Fruit fly (Drosophila melanogaster) whole organism, embryonic: ENCODE results near the gene CG42674.

Experiments
- Adf1 ChIP-seq: fragments of 200-800 bp; sonication (Bioruptor generic); IDR thresholded peaks from 2 replicates; pipeline ENCODE4 v1.3.6; 2022; ENCODE audit warnings: missing biosample characterization, missing genetic modification characterization
- Antp ChIP-seq: fragments of 200-800 bp; sonication (Bioruptor generic); optimal IDR thresholded peaks from 3 replicates; lab custom pipeline; 2016; ENCODE audit warnings: missing biosample characterization, missing genetic modification characterization
- Bteb2 ChIP-seq: fragments of 200-800 bp; sonication (Bioruptor generic); optimal IDR thresholded peaks from 2 replicates; lab custom pipeline; 2016; ENCODE audit warnings: missing biosample characterization, missing genetic modification characterization
- CG10209 ChIP-seq: fragments of 200-800 bp; sonication (Bioruptor generic); optimal IDR thresholded peaks from 3 replicates; lab custom pipeline; 2017; ENCODE audit warnings: missing biosample characterization, mild to moderate bottlenecking, missing genetic modification characterization, missing genetic modification reagents
- CG10267 ChIP-seq: fragments of 200-800 bp; sonication (Bioruptor generic); optimal IDR thresholded peaks from 2 replicates; lab custom pipeline; 2018; ENCODE audit warnings: missing biosample characterization, mild to moderate bottlenecking, missing genetic modification characterization, moderate library complexity
- CG10565 ChIP-seq: fragments of 200-800 bp; sonication (Bioruptor generic); optimal IDR thresholded peaks from 3 replicates; lab custom pipeline; 2016; ENCODE audit warnings: missing biosample characterization, mild to moderate bottlenecking, missing genetic modification characterization
- CG12104 ChIP-seq: fragments of 200-800 bp; sonication (Bioruptor generic); optimal IDR thresholded peaks from 3 replicates; lab custom pipeline; 2016; ENCODE audit warnings: missing biosample characterization, missing genetic modification characterization
- CG16779 ChIP-seq: fragments of 200-800 bp; sonication (Bioruptor generic); IDR thresholded peaks from 2 replicates; pipeline ENCODE4 v1.3.6; 2022; ENCODE audit warnings: missing biosample characterization, missing genetic modification characterization
- CG16813 ChIP-seq: fragments of 200-800 bp; sonication (Bioruptor generic); IDR thresholded peaks from 3 replicates; pipeline ENCODE4 v1.3.6; 2022; ENCODE audit warnings: missing biosample characterization, missing genetic modification characterization; ENCODE audit not compliant: partially characterized antibody
- CG17361 ChIP-seq: fragments of 200-800 bp; sonication (Bioruptor generic); IDR thresholded peaks from 3 replicates; pipeline ENCODE4 v1.3.6; 2022; ENCODE audit warnings: missing biosample characterization, missing genetic modification characterization
- CG17912 ChIP-seq: fragments of 200-800 bp; sonication (Bioruptor generic); optimal IDR thresholded peaks from 2 replicates; lab custom pipeline; 2018; ENCODE audit warnings: missing biosample characterization, mild to moderate bottlenecking, missing genetic modification characterization
- CG18599 ChIP-seq: fragments of 200-800 bp; sonication (Bioruptor generic); optimal IDR thresholded peaks from 3 replicates; lab custom pipeline; 2017; ENCODE audit warnings: missing biosample characterization, missing genetic modification characterization, mild to moderate bottlenecking, moderate library complexity, missing genetic modification reagents
- CG33557 ChIP-seq: fragments of 200-800 bp; sonication (Bioruptor generic); optimal IDR thresholded peaks from 2 replicates; lab custom pipeline; 2019; ENCODE audit warnings: missing biosample characterization, mild to moderate bottlenecking, missing genetic modification characterization, moderate library complexity
- CG34224 ChIP-seq: fragments of 200-800 bp; sonication (Bioruptor generic); IDR thresholded peaks from 3 replicates; pipeline ENCODE4 v1.3.6; 2022; ENCODE audit warnings: missing biosample characterization, missing genetic modification characterization; ENCODE audit not compliant: partially characterized antibody
- CG5953 ChIP-seq: fragments of 200-800 bp; sonication (Bioruptor generic); IDR thresholded peaks from 2 replicates; pipeline ENCODE4 v1.3.6; 2022; ENCODE audit warnings: missing biosample characterization, missing genetic modification characterization
- CG6254 ChIP-seq: fragments of 200-800 bp; sonication (Bioruptor generic); optimal IDR thresholded peaks from 3 replicates; lab custom pipeline; 2017; ENCODE audit warnings: mild to moderate bottlenecking, missing biosample characterization, missing genetic modification reagents, missing genetic modification characterization
- CG6813 ChIP-seq: fragments of 200-800 bp; sonication (Bioruptor generic); optimal IDR thresholded peaks from 2 replicates; lab custom pipeline; 2017; ENCODE audit warnings: missing biosample characterization, missing genetic modification characterization, mild to moderate bottlenecking, moderate library complexity, missing genetic modification reagents
- CG7271 ChIP-seq: fragments of 200-800 bp; sonication (Bioruptor generic); optimal IDR thresholded peaks from 2 replicates; lab custom pipeline; 2018; ENCODE audit warnings: missing biosample characterization, mild to moderate bottlenecking, missing genetic modification characterization, moderate library complexity
- CG7745 ChIP-seq: fragments of 200-800 bp; sonication (Bioruptor generic); optimal IDR thresholded peaks from 2 replicates; lab custom pipeline; 2018; ENCODE audit warnings: missing biosample characterization, mild to moderate bottlenecking, missing genetic modification characterization, moderate library complexity
- CG7963 ChIP-seq: fragments of 200-800 bp; sonication (Bioruptor generic); IDR thresholded peaks from 3 replicates; pipeline ENCODE4 v1.3.6; 2022; ENCODE audit warnings: missing biosample characterization, missing genetic modification characterization; ENCODE audit not compliant: partially characterized antibody
- Dbx ChIP-seq: fragments of 200-800 bp; sonication (Bioruptor generic); IDR thresholded peaks from 3 replicates; pipeline ENCODE4 v1.3.6; 2022; ENCODE audit warnings: missing biosample characterization, missing genetic modification characterization
- Drgx ChIP-seq: fragments of 200-800 bp; sonication (Bioruptor generic); IDR thresholded peaks from 2 replicates; pipeline ENCODE4 v1.3.6; 2022; ENCODE audit warnings: missing biosample characterization, missing genetic modification characterization
- Elba2 ChIP-seq: fragments of 200-800 bp; sonication (Bioruptor generic); optimal IDR thresholded peaks from 3 replicates; lab custom pipeline; 2016; ENCODE audit warnings: missing biosample characterization, missing genetic modification characterization
- Fer2 ChIP-seq: fragments of 200-800 bp; sonication (Bioruptor generic); optimal IDR thresholded peaks from 2 replicates; lab custom pipeline; 2018; ENCODE audit warnings: missing biosample characterization, mild to moderate bottlenecking, missing genetic modification characterization, moderate library complexity
- HHEX ChIP-seq: fragments of 200-800 bp; sonication (Bioruptor generic); optimal IDR thresholded peaks from 3 replicates; lab custom pipeline; 2017; ENCODE audit warnings: missing biosample characterization, mild to moderate bottlenecking, missing genetic modification characterization, missing genetic modification reagents
- Hsf ChIP-seq: fragments of 200-800 bp; sonication (Bioruptor generic); optimal IDR thresholded peaks from 3 replicates; lab custom pipeline; 2016; ENCODE audit warnings: missing biosample characterization, missing genetic modification characterization
- MESR4 ChIP-seq: fragments of 200-800 bp; sonication (Bioruptor generic); optimal IDR thresholded peaks from 2 replicates; lab custom pipeline; 2018; ENCODE audit warnings: missing biosample characterization, mild to moderate bottlenecking, missing genetic modification characterization, moderate library complexity
- Mes4 ChIP-seq: fragments of 200-800 bp; sonication (Bioruptor generic); optimal IDR thresholded peaks from 2 replicates; lab custom pipeline; 2016; ENCODE audit warnings: missing biosample characterization, missing genetic modification characterization
- NFAT ChIP-seq: fragments of 200-800 bp; sonication (Bioruptor generic); IDR thresholded peaks from 2 replicates; pipeline ENCODE4 v1.3.6; 2022; ENCODE audit warnings: missing biosample characterization, missing genetic modification characterization
- Scr ChIP-seq: fragments of 200-800 bp; sonication (Bioruptor generic); IDR thresholded peaks from 2 replicates; pipeline ENCODE4 v1.3.6; 2022; ENCODE audit warnings: missing biosample characterization, missing genetic modification characterization; ENCODE audit not compliant: partially characterized antibody
- Six4 ChIP-seq: fragments of 200-800 bp; sonication (Bioruptor generic); optimal IDR thresholded peaks from 2 replicates; lab custom pipeline; 2016; ENCODE audit warnings: missing biosample characterization, missing genetic modification characterization
- Stat92E ChIP-seq, 3 experiments: fragments of >200 bp in 2 of 3; fragments of 200-800 bp in 1 of 3; sonication (Bioruptor generic) in 1 of 3; optimal IDR thresholded peaks; 2 replicates each; lab custom pipeline; 2017 to 2019; ENCODE audit warnings: missing biosample characterization in 3 of 3, missing genetic modification characterization in 3 of 3, mild to moderate bottlenecking in 1 of 3, moderate library complexity in 1 of 3
- Vsx1 ChIP-seq: fragments of 200-800 bp; sonication (Bioruptor generic); optimal IDR thresholded peaks from 2 replicates; lab custom pipeline; 2017; ENCODE audit warnings: missing biosample characterization, mild to moderate bottlenecking, missing genetic modification characterization, missing genetic modification reagents
- al ChIP-seq: fragments of 200-800 bp; sonication (Bioruptor generic); IDR thresholded peaks from 2 replicates; pipeline ENCODE4 v1.3.6; 2022; ENCODE audit warnings: missing biosample characterization, missing genetic modification characterization
- az2 ChIP-seq: fragments of 200-800 bp; sonication (Bioruptor generic); optimal IDR thresholded peaks from 3 replicates; lab custom pipeline; 2016; ENCODE audit warnings: missing biosample characterization, missing genetic modification characterization
- disco-r ChIP-seq: fragments of 200-800 bp; sonication (Bioruptor generic); optimal IDR thresholded peaks from 2 replicates; lab custom pipeline; 2016; ENCODE audit warnings: missing biosample characterization, missing genetic modification characterization
- eve ChIP-seq, 2 experiments: fragments of >200 bp; optimal IDR thresholded peaks; 2 replicates each; lab custom pipeline; 2017; ENCODE audit warnings: missing biosample characterization in 2 of 2, missing genetic modification characterization in 2 of 2
- ewg ChIP-seq: fragments of 200-800 bp; sonication (Bioruptor generic); optimal IDR thresholded peaks from 3 replicates; lab custom pipeline; 2017; ENCODE audit warnings: mild to moderate bottlenecking, missing biosample characterization, missing genetic modification reagents, missing genetic modification characterization
- gce ChIP-seq: fragments of 200-800 bp; sonication (Bioruptor generic); IDR thresholded peaks from 3 replicates; pipeline ENCODE4 v1.3.6; 2022; ENCODE audit warnings: missing biosample characterization, missing genetic modification characterization
- gcm2 ChIP-seq: fragments of 200-800 bp; sonication (Bioruptor generic); optimal IDR thresholded peaks from 2 replicates; lab custom pipeline; 2016; ENCODE audit warnings: missing biosample characterization, missing genetic modification characterization
- gfzf ChIP-seq: fragments of 200-800 bp; sonication (Bioruptor generic); optimal IDR thresholded peaks from 2 replicates; lab custom pipeline; 2016; ENCODE audit warnings: missing biosample characterization, mild to moderate bottlenecking, missing genetic modification characterization, moderate library complexity
- knrl ChIP-seq: fragments of 200-800 bp; sonication (Bioruptor generic); IDR thresholded peaks from 3 replicates; pipeline ENCODE4 v1.3.6; 2022; ENCODE audit warnings: missing biosample characterization, missing genetic modification characterization; ENCODE audit not compliant: partially characterized antibody
- pzg ChIP-seq: fragments of 200-800 bp; sonication (Bioruptor generic); optimal IDR thresholded peaks from 3 replicates; lab custom pipeline; 2018; ENCODE audit warnings: missing biosample characterization, mild to moderate bottlenecking, missing genetic modification characterization, moderate library complexity
- ranshi ChIP-seq: fragments of 200-800 bp; sonication (Bioruptor generic); IDR thresholded peaks from 2 replicates; pipeline ENCODE4 v1.3.6; 2022; ENCODE audit warnings: missing biosample characterization, missing genetic modification characterization
- seq ChIP-seq: fragments of 200-800 bp; sonication (Bioruptor generic); IDR thresholded peaks from 2 replicates; pipeline ENCODE4 v1.3.6; 2022; ENCODE audit warnings: missing biosample characterization, missing genetic modification characterization
- sima ChIP-seq: fragments of 200-800 bp; sonication (Bioruptor generic); optimal IDR thresholded peaks from 2 replicates; lab custom pipeline; 2016; ENCODE audit warnings: missing biosample characterization, missing genetic modification characterization
- slp2 ChIP-seq: fragments of 200-800 bp; sonication (Bioruptor generic); optimal IDR thresholded peaks from 2 replicates; lab custom pipeline; 2016; ENCODE audit warnings: missing biosample characterization, missing genetic modification characterization
- stc ChIP-seq: fragments of 200-800 bp; sonication (Bioruptor generic); IDR thresholded peaks from 2 replicates; pipeline ENCODE4 v1.3.6; 2022; ENCODE audit warnings: missing biosample characterization, missing genetic modification characterization
- toy ChIP-seq: fragments of 200-800 bp; sonication (Bioruptor generic); IDR thresholded peaks from 2 replicates; pipeline ENCODE4 v1.3.6; 2022; ENCODE audit warnings: missing biosample characterization, missing genetic modification characterization

Gene CG42674

dm6 chr3L:20185206-20185868 lies 12.8 kb downstream of the CG42674 start (continued):
- TF ChIP-seq Hsf (GFP tag; lab: Kevin White, UChicago), result peak; percentile 71
- no peak for TF ChIP-seq sima (GFP tag; lab: Kevin White, UChicago)
- no peak for TF ChIP-seq Mes4
- no peak for TF ChIP-seq CG5953 (GFP tag; lab: Robert Waterston, UW)
- TF ChIP-seq pzg (GFP tag; lab: Kevin White, UChicago), result no peak
- peak in 1 of 2 experiments; percentile 81 for TF ChIP-seq eve (GFP tag; optimal IDR thresholded peaks at IDR 0.05; lab: Kevin White, UChicago)
- TF ChIP-seq Fer2 (tag; lab: Kevin White, UChicago), result peak; percentile 4
- TF ChIP-seq CG7963, result no peak
- no peak for TF ChIP-seq CG10565
- TF ChIP-seq knrl (GFP tag; lab: Robert Waterston, UW), result no peak
- no peak for TF ChIP-seq Elba2 (GFP tag; lab: Kevin White, UChicago)
- TF ChIP-seq Dbx, result peak; percentile 60; the same call in 1 of the 3 replicates
- TF ChIP-seq al (GFP tag; lab: Robert Waterston, UW), result no peak
- no peak for TF ChIP-seq gfzf
- no peak for TF ChIP-seq CG6813 (GFP tag; lab: Kevin White, UChicago)
- no peak for TF ChIP-seq CG6254
- no peak for TF ChIP-seq Scr (GFP tag; lab: Robert Waterston, UW)
- TF ChIP-seq CG10209 (GFP tag; lab: Kevin White, UChicago), result peak; percentile 67
- 0 out of 2 replicates have a peak, but pooled peaks have one; percentile 40 for TF ChIP-seq CG16779 (GFP tag; lab: Robert Waterston, UW)
- TF ChIP-seq slp2 (GFP tag; lab: Kevin White, UChicago), result no peak
- no peak for TF ChIP-seq Six4
- TF ChIP-seq CG34224 (GFP tag; lab: Robert Waterston, UW), result no peak
- peak; percentile 62 for TF ChIP-seq Bteb2 (GFP tag; lab: Kevin White, UChicago)
- TF ChIP-seq CG12104 (GFP tag; lab: Kevin White, UChicago), result no peak
- no peak for TF ChIP-seq NFAT (GFP tag; lab: Robert Waterston, UW)
- TF ChIP-seq seq (GFP tag; lab: Robert Waterston, UW), result peak; percentile 56
- TF ChIP-seq CG7271 (tag; lab: Kevin White, UChicago), result no peak
- TF ChIP-seq CG33557 (GFP tag; lab: Kevin White, UChicago), result no peak
- TF ChIP-seq CG17361, result no peak
- peak; percentile 5 for TF ChIP-seq Antp (GFP tag; lab: Kevin White, UChicago)
- TF ChIP-seq Vsx1 (GFP tag; lab: Kevin White, UChicago), result no peak
- no peak for TF ChIP-seq gce (GFP tag; lab: Robert Waterston, UW)
- peak; percentile 29 for TF ChIP-seq gcm2 (GFP tag; lab: Kevin White, UChicago)
- no peak for TF ChIP-seq stc (GFP tag; lab: Robert Waterston, UW)
- peak; percentile 61 for TF ChIP-seq HHEX (GFP tag; lab: Kevin White, UChicago)
- TF ChIP-seq Adf1 (GFP tag; lab: Robert Waterston, UW), result peak; percentile 46
- no peak for TF ChIP-seq ranshi
- peak; percentile 82 for TF ChIP-seq CG18599
- TF ChIP-seq Drgx (GFP tag; lab: Robert Waterston, UW), result no peak
- no peak for TF ChIP-seq MESR4 (GFP tag; lab: Kevin White, UChicago)
- TF ChIP-seq disco-r (GFP tag; lab: Kevin White, UChicago), result no peak
- TF ChIP-seq CG16813 (GFP tag; lab: Robert Waterston, UW), result no peak
- peak; percentile 40 for TF ChIP-seq az2
- no peak for TF ChIP-seq CG7745
- peak; percentile 32 for TF ChIP-seq ewg (GFP tag; lab: Kevin White, UChicago)
- TF ChIP-seq Stat92E (GFP tag; optimal IDR thresholded peaks at IDR 0.05; lab: Kevin White, UChicago), result no peak
- TF ChIP-seq toy (GFP tag; lab: Robert Waterston, UW), result no peak
- no peak for TF ChIP-seq CG17912 (GFP tag; lab: Kevin White, UChicago)
- TF ChIP-seq CG10267, result no peak
